Worm (Caenorhabditis elegans) whole organism, mixed stage, embryonic: ENCODE measurements around the gene F13A2.1.

Source experiments
- ceh-43 ChIP-seq: fragments of 200-800 bp; sonication (Bioruptor generic); optimal IDR thresholded peaks from 2 replicates; lab custom pipeline; 2018; ENCODE audit warnings: mild to moderate bottlenecking, missing genetic modification characterization, moderate library complexity, missing compliant biosample characterization
- ces-1 ChIP-seq: fragments of 150-350 bp; optimal IDR thresholded peaks from 2 replicates; lab custom pipeline; 2014; ENCODE audit warnings: missing biosample characterization, missing genetic modification reagents, missing genetic modification characterization
- cnd-1 ChIP-seq: fragments of 200-800 bp; sonication (Bioruptor generic); optimal IDR thresholded peaks from 2 replicates; lab custom pipeline; 2018; ENCODE audit warnings: mild to moderate bottlenecking, missing genetic modification characterization, missing compliant biosample characterization
- drap-1 ChIP-seq: fragments of 200-800 bp; sonication (Bioruptor generic); optimal IDR thresholded peaks from 3 replicates; lab custom pipeline; 2018; ENCODE audit warnings: mild to moderate bottlenecking, missing genetic modification characterization, missing compliant biosample characterization
- elt-3 ChIP-seq: fragments of 150-350 bp; optimal IDR thresholded peaks from 2 replicates; lab custom pipeline; 2014; ENCODE audit warnings: missing biosample characterization, missing genetic modification characterization
- hlh-1 ChIP-seq: fragments of 150-350 bp; optimal IDR thresholded peaks from 2 replicates; lab custom pipeline; 2014; ENCODE audit warnings: missing biosample characterization, missing genetic modification reagents, missing genetic modification characterization
- mep-1 ChIP-seq: fragments of 150-350 bp; optimal IDR thresholded peaks from 2 replicates; lab custom pipeline; 2017; ENCODE audit warnings: missing biosample characterization, missing genetic modification reagents, missing genetic modification characterization, inconsistent platforms
- nhr-2 ChIP-seq: fragments of 150-350 bp; optimal IDR thresholded peaks from 2 replicates; lab custom pipeline; 2014; ENCODE audit warnings: missing biosample characterization, missing genetic modification characterization
- nhr-237 ChIP-seq: fragments of 150-350 bp; optimal IDR thresholded peaks from 2 replicates; lab custom pipeline; 2014; ENCODE audit warnings: missing biosample characterization, missing genetic modification characterization
- nhr-28 ChIP-seq: fragments of 150-350 bp; optimal IDR thresholded peaks from 2 replicates; lab custom pipeline; 2014; ENCODE audit warnings: missing biosample characterization, missing genetic modification characterization
- snpc-4 ChIP-seq: fragments of 150-350 bp; optimal IDR thresholded peaks from 2 replicates; lab custom pipeline; 2014; ENCODE audit warnings: missing biosample characterization, missing genetic modification characterization
- unc-39 ChIP-seq: fragments of 150-350 bp; optimal IDR thresholded peaks from 2 replicates; lab custom pipeline; 2014; ENCODE audit warnings: missing biosample characterization, missing genetic modification characterization
- unc-62 ChIP-seq: fragments of 150-350 bp; optimal IDR thresholded peaks from 2 replicates; lab custom pipeline; 2014; ENCODE audit warnings: missing biosample characterization, missing genetic modification reagents, missing genetic modification characterization
- ztf-11 ChIP-seq: fragments of 150-350 bp; optimal IDR thresholded peaks from 2 replicates; lab custom pipeline; 2014; ENCODE audit warnings: missing biosample characterization, missing genetic modification characterization

- TF ChIP-seq ztf-11 (no peak), nhr-28 (tag; lab: Kevin White, UChicago) (no peak), unc-62 (GFP tag; lab: Kevin White, UChicago) (no peak), ceh-43 (GFP tag; lab: Kevin White, UChicago) (no peak), elt-3 (tag; lab: Kevin White, UChicago) (no peak), mep-1 (tag; lab: Kevin White, UChicago) (no peak), cnd-1 (no peak), ces-1 (no peak), nhr-237 (tag; lab: Kevin White, UChicago) (no peak), hlh-1 (tag; lab: Kevin White, UChicago) (no peak), nhr-2 (tag; lab: Kevin White, UChicago) (no peak), snpc-4 (tag; lab: Kevin White, UChicago) (no peak), unc-39 (no peak), drap-1 (GFP tag; lab: Kevin White, UChicago) (no peak)
These were observed 29.5 kb upstream of the F13A2.1 start, which contains the start of gene Y47D7A.17 for ce11 chrV:4411714-4412113.
